Worm (Caenorhabditis elegans) whole organism, late embryonic: ENCODE results near the gene srbc-45.

ENCODE experiments used
- C38D4.7 ChIP-seq: fragments of 200-800 bp; sonication (Bioruptor generic); optimal IDR thresholded peaks from 2 replicates; lab custom pipeline; 2018; ENCODE audit warnings: mild to moderate bottlenecking, missing genetic modification characterization, moderate library complexity, missing compliant biosample characterization
- ahr-1 ChIP-seq: sonication (generic microtip); optimal IDR thresholded peaks from 2 replicates; lab custom pipeline; 2016; ENCODE audit warnings: missing genetic modification characterization, missing compliant biosample characterization
- ceh-14 ChIP-seq: sonication (generic microtip); optimal IDR thresholded peaks from 2 replicates; lab custom pipeline; 2016; ENCODE audit warnings: missing genotype, missing genetic modification characterization, missing compliant biosample characterization
- ceh-18 ChIP-seq: sonication (generic microtip); optimal IDR thresholded peaks from 2 replicates; lab custom pipeline; 2016; ENCODE audit warnings: missing genetic modification characterization, missing compliant biosample characterization
- ceh-19 ChIP-seq: fragments of 200-800 bp; sonication (Bioruptor generic); optimal IDR thresholded peaks from 2 replicates; lab custom pipeline; 2018; ENCODE audit warnings: mild to moderate bottlenecking, missing genetic modification characterization, missing compliant biosample characterization
- ceh-2 ChIP-seq: sonication (generic microtip); optimal IDR thresholded peaks from 2 replicates; lab custom pipeline; 2016; ENCODE audit warnings: missing genotype, missing genetic modification characterization, missing compliant biosample characterization
- ceh-22 ChIP-seq: sonication (generic microtip); optimal IDR thresholded peaks from 2 replicates; lab custom pipeline; 2017; ENCODE audit warnings: missing biosample characterization, missing genetic modification characterization
- ceh-34 ChIP-seq: sonication (generic microtip); optimal IDR thresholded peaks from 2 replicates; lab custom pipeline; 2016; ENCODE audit warnings: mild to moderate bottlenecking, missing genetic modification characterization, missing compliant biosample characterization
- ceh-45 ChIP-seq: fragments of 200-800 bp; sonication (Bioruptor generic); IDR thresholded peaks from 2 replicates; pipeline ENCODE4 v1.3.6; 2022; ENCODE audit warnings: missing genetic modification reagents, missing genetic modification characterization, missing compliant biosample characterization
- ceh-9 ChIP-seq: sonication (generic microtip); optimal IDR thresholded peaks from 2 replicates; lab custom pipeline; 2016; ENCODE audit warnings: mild to moderate bottlenecking, missing genetic modification characterization, inconsistent platforms, missing compliant biosample characterization
- che-1 ChIP-seq: sonication (generic microtip); optimal IDR thresholded peaks from 2 replicates; lab custom pipeline; 2016; ENCODE audit warnings: mild to moderate bottlenecking, missing genetic modification characterization, missing compliant biosample characterization
- dve-1 ChIP-seq: sonication (generic microtip); optimal IDR thresholded peaks from 2 replicates; lab custom pipeline; 2017; ENCODE audit warnings: antibody characterized with exemption, mild to moderate bottlenecking, missing genetic modification characterization, missing compliant biosample characterization
- elt-2 ChIP-seq: sonication (generic microtip); optimal IDR thresholded peaks from 2 replicates; lab custom pipeline; 2016; ENCODE audit warnings: missing genetic modification reagents, missing genetic modification characterization, missing compliant biosample characterization
- elt-4 ChIP-seq: sonication (generic microtip); optimal IDR thresholded peaks from 2 replicates; lab custom pipeline; 2016; ENCODE audit warnings: missing genetic modification characterization, missing compliant biosample characterization
- ets-4 ChIP-seq: sonication (generic microtip); optimal IDR thresholded peaks from 2 replicates; lab custom pipeline; 2016; ENCODE audit warnings: missing genetic modification characterization, missing compliant biosample characterization
- fkh-6 ChIP-seq: sonication (generic microtip); optimal IDR thresholded peaks from 2 replicates; lab custom pipeline; 2016; ENCODE audit warnings: missing genetic modification characterization, missing compliant biosample characterization
- gmeb-2 ChIP-seq: sonication (generic microtip); optimal IDR thresholded peaks from 2 replicates; lab custom pipeline; 2016; ENCODE audit warnings: missing genetic modification characterization, inconsistent platforms, missing compliant biosample characterization
- hlh-8 ChIP-seq: sonication (generic microtip); optimal IDR thresholded peaks from 2 replicates; lab custom pipeline; 2016; ENCODE audit warnings: missing genotype, missing genetic modification characterization, missing compliant biosample characterization
- lim-6 ChIP-seq: sonication (generic microtip); optimal IDR thresholded peaks from 2 replicates; lab custom pipeline; 2016; ENCODE audit warnings: missing genetic modification characterization, missing compliant biosample characterization
- lin-11 ChIP-seq: fragments of 200-800 bp; sonication (Bioruptor generic); optimal IDR thresholded peaks from 2 replicates; lab custom pipeline; 2018; ENCODE audit warnings: mild to moderate bottlenecking, missing genetic modification characterization, missing compliant biosample characterization
- mec-3 ChIP-seq: sonication (generic microtip); optimal IDR thresholded peaks from 2 replicates; lab custom pipeline; 2016; ENCODE audit warnings: borderline replicate concordance, missing genetic modification characterization, missing compliant biosample characterization
- nfya-1 ChIP-seq: sonication (generic microtip); optimal IDR thresholded peaks from 2 replicates; lab custom pipeline; 2017; ENCODE audit warnings: missing genetic modification characterization, mild to moderate bottlenecking, missing compliant biosample characterization, antibody characterized with exemption, moderate library complexity
- nhr-11 ChIP-seq: fragments of 150-350 bp; optimal IDR thresholded peaks from 2 replicates; lab custom pipeline; 2014; ENCODE audit warnings: missing biosample characterization, missing genetic modification characterization
- npax-4 ChIP-seq: sonication (generic microtip); optimal IDR thresholded peaks from 2 replicates; lab custom pipeline; 2016; ENCODE audit warnings: missing genetic modification characterization, missing compliant biosample characterization
- odd-2 ChIP-seq: sonication (generic microtip); optimal IDR thresholded peaks from 2 replicates; lab custom pipeline; 2017; ENCODE audit warnings: antibody characterized with exemption, mild to moderate bottlenecking, missing genetic modification characterization, missing compliant biosample characterization
- pha-2 ChIP-seq: sonication (generic microtip); optimal IDR thresholded peaks from 2 replicates; lab custom pipeline; 2017; ENCODE audit warnings: mild to moderate bottlenecking, missing genetic modification characterization, missing compliant biosample characterization
- pha-4 ChIP-seq: fragments of 150-350 bp; optimal IDR thresholded peaks from 2 replicates; lab custom pipeline; 2018; ENCODE audit warnings: missing biosample characterization, missing genetic modification reagents, missing genetic modification characterization
- pqm-1 ChIP-seq: sonication (generic microtip); optimal IDR thresholded peaks from 2 replicates; lab custom pipeline; 2016; ENCODE audit warnings: missing genetic modification characterization, missing compliant biosample characterization
- ref-2 ChIP-seq: sonication (generic microtip); optimal IDR thresholded peaks from 2 replicates; lab custom pipeline; 2016; ENCODE audit warnings: missing genetic modification characterization, missing compliant biosample characterization
- rnt-1 ChIP-seq: sonication (generic microtip); optimal IDR thresholded peaks from 2 replicates; lab custom pipeline; 2016; ENCODE audit warnings: missing genetic modification characterization, missing compliant biosample characterization
- tbx-2 ChIP-seq: sonication (generic microtip); optimal IDR thresholded peaks from 2 replicates; lab custom pipeline; 2016; ENCODE audit warnings: missing genetic modification characterization, missing compliant biosample characterization
- tbx-7 ChIP-seq: sonication (generic microtip); optimal IDR thresholded peaks from 2 replicates; lab custom pipeline; 2016; ENCODE audit warnings: missing genotype, missing genetic modification characterization, missing compliant biosample characterization
- unc-3 ChIP-seq, 2 experiments: fragments of 200-800 bp in 1 of 2; sonication (Bioruptor generic) in 1 of 2; sonication (generic microtip) in 1 of 2; conservative IDR thresholded peaks in 1 of 2; optimal IDR thresholded peaks in 1 of 2; 2 replicates each; pipeline versions ENCODE4 v1.3.6 to Lab custom; 2016 to 2022; ENCODE audit warnings: missing compliant biosample characterization in 2 of 2, missing genetic modification characterization in 2 of 2, missing genetic modification reagents in 1 of 2
- unc-86 ChIP-seq: sonication (generic microtip); optimal IDR thresholded peaks from 2 replicates; lab custom pipeline; 2016; ENCODE audit warnings: missing genetic modification characterization, missing compliant biosample characterization
- ztf-16 ChIP-seq: sonication (generic microtip); optimal IDR thresholded peaks from 2 replicates; lab custom pipeline; 2017; ENCODE audit warnings: missing genetic modification characterization, missing compliant biosample characterization

The srbc-45 gene

ce11 chrV:12784861-12785260 is 18.5 kb upstream of the srbc-45 start, which contains the start of gene sre-20:
sre-20 (minus strand) TSS chrV:12784961.
- TF ChIP-seq odd-2 (tag; lab: Kevin White, UChicago) = no peak
- no peak for TF ChIP-seq nfya-1 (tag; lab: Kevin White, UChicago)
- no peak for TF ChIP-seq tbx-7 (tag; lab: Kevin White, UChicago)
- TF ChIP-seq ceh-9 (tag; lab: Kevin White, UChicago) = no peak
- TF ChIP-seq npax-4 (tag; lab: Kevin White, UChicago) = no peak
- TF ChIP-seq ceh-19 (GFP tag; lab: Kevin White, UChicago) = no peak
- no peak for TF ChIP-seq tbx-2 (tag; lab: Kevin White, UChicago)
- no peak for TF ChIP-seq elt-4 (tag; lab: Kevin White, UChicago)
- no peak for TF ChIP-seq rnt-1 (tag; lab: Kevin White, UChicago)
- no peak for TF ChIP-seq dve-1
- no peak for TF ChIP-seq lim-6 (tag; lab: Kevin White, UChicago)
- no peak for TF ChIP-seq lin-11 (tag; lab: Kevin White, UChicago)
- no peak for TF ChIP-seq ahr-1 (tag; lab: Kevin White, UChicago)
- TF ChIP-seq, all 69 proteins: peak for 0

DNA sequence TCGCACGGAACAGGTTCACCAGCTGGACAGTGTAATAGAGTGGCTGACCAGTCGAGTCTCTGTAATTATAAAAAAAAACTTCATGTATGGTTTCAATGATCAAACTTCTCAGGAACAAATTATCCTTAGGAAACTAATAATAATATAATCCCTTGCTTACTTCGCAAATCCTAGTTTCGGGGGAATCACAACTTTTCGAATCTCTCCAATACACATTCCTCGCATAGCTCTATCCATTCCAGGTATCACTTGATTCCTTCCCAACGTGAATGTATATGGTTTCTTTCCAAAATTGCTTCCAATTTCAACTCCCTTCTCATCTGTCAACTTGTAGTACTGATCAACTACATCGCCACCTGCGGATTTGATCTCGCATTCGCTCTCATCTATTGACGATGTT is 17.0 kb upstream of the srbc-45 start:
- TF ChIP-seq ceh-45 (no peak), ceh-18 (tag; lab: Kevin White, UChicago) (no peak), ceh-34 (no peak), lin-11 (tag; lab: Kevin White, UChicago) (no peak), pha-2 (no peak), unc-86 (tag; lab: Kevin White, UChicago) (no peak), ceh-22 (tag; lab: Kevin White, UChicago) (no peak), ztf-16 (tag; lab: Kevin White, UChicago) (no peak), ets-4 (no peak), unc-3 (GFP tag; conservative IDR thresholded peaks at IDR 0.05; lab: Robert Waterston, UW) (no peak), unc-3 (tag; optimal IDR thresholded peaks at IDR 0.05; lab: Kevin White, UChicago) (no peak), che-1 (tag; lab: Kevin White, UChicago) (no peak), gmeb-2 (tag; lab: Kevin White, UChicago) (no peak), fkh-6 (no peak), mec-3 (no peak), npax-4 (tag; lab: Kevin White, UChicago) (no peak)

DNA sequence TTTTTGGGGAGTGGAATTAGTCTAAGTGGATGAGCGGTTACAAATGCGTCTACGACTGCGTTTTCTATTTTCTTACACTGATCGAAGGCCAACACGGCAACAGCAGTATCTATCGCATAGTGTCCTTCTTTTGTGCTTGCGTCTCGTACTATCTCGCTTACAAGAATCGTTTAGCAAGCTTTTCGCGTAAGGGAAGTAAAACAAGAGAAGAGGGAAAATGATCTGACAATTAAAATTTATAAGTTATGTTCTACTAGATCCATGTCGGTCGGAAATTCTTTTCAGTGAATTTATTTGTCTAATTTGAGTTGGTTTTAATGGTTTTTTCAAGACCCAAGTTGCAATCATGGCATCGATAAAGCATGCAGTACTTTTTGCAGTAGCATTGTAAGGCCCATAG is 16.3 kb upstream of the srbc-45 start, which contains the start of gene fkb-4:
TSS of gene fkb-4 (minus strand) at position 101 of the 400 bp plus-strand sequence.
- TF ChIP-seq elt-4 (tag; lab: Kevin White, UChicago) = no peak
- no peak for TF ChIP-seq ceh-22 (tag; lab: Kevin White, UChicago)
- TF ChIP-seq pha-4 (tag; lab: Kevin White, UChicago) = no peak
- TF ChIP-seq pqm-1 = no peak
- no peak for TF ChIP-seq ceh-14 (tag; lab: Kevin White, UChicago)
- no peak for TF ChIP-seq C38D4.7 (GFP tag; lab: Kevin White, UChicago)
- no peak for TF ChIP-seq ceh-2 (tag; lab: Kevin White, UChicago)
- no peak for TF ChIP-seq ceh-45
- TF ChIP-seq nhr-11 = no peak

- TF ChIP-seq unc-3 (GFP tag; conservative IDR thresholded peaks at IDR 0.05; lab: Robert Waterston, UW) (no peak), unc-3 (tag; optimal IDR thresholded peaks at IDR 0.05; lab: Kevin White, UChicago) (no peak), elt-2 (no peak), pha-2 (no peak)
Observed at ce11 chrV:12788451-12788850, 14.9 kb upstream of the srbc-45 start, which contains the start of gene srbc-44. srbc-44 (minus strand) TSS chrV:12788551.

DNA sequence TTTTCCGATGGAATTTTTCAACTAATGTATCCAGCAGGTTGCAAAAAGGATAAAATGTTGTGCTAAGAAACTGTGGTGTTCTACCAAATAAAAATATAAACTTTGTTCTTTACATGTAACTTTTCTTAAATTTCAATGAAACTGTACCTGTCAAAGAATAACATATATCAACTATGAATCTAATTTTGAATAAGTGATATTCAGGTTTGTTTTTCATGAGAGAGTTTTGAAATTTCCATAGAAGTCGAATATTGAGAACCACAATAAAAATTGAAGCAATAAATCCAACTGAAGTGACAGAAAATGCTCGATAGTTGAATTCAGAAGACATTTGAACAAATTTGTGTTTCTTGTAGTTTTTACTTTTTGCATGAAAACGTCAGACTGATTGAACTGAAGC is 13.2 kb upstream of the srbc-45 start, which contains the start of gene srbc-43:
TSS of gene srbc-43 (minus strand) at position 331 of the 400 bp plus-strand sequence.
- TF ChIP-seq lim-6 (tag; lab: Kevin White, UChicago) (no peak), ref-2 (no peak), ahr-1 (tag; lab: Kevin White, UChicago) (no peak), ceh-14 (tag; lab: Kevin White, UChicago) (no peak), hlh-8 (no peak), nhr-11 (no peak)
- TF ChIP-seq, all 69 proteins: peak for 0
